Worm (Caenorhabditis elegans): Measurements from ENCODE around the gene fbxa-80.
"Not testable (repeated sequence)": the region's sequence is repeated elsewhere in the genome, so short reads cannot be mapped to it uniquely, and the experiment has no call there.

Gene fbxa-80

DNA sequence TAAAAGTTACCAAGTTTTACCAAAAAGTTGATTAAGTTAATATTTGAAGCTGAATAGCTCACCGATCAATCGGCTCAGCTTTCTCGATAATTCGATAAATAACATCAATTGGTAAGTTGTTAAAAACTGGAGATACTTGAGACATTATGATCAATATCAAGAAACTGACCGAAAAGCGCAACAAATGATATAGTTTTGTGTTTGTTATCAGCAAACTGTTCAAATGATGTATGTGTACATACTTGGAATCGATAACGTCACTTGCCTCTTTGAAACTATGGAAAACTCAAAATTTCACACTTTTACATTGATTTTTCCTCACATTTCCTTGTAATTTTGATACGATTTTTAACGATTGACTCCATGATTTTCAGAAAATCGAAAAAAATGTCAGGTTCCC is at the start of gene fbxa-80, which contains the start of gene fbxa-19:
TSS of gene fbxa-80 (minus strand) at position 173 of the 400 bp plus-strand sequence.
TSS of gene fbxa-19 (plus strand) at position 364 of the 400 bp plus-strand sequence.
- TF ChIP-seq elt-2 (tag; optimal IDR thresholded peaks at IDR 0.05) (peak; percentile 33), mef-2 (tag; optimal IDR thresholded peaks at IDR 0.05) (no peak)

ce11 chrIII:1359669-1360068 is 44.7 kb upstream of the fbxa-80 start, which contains the start of gene Y82E9BR.9:
TSS of gene Y82E9BR.9 (minus strand) at chrIII:1359769.
- no peak for TF ChIP-seq sup-37 (GFP tag; optimal IDR thresholded peaks at IDR 0.05)
- no peak for TF ChIP-seq fkh-10 (GFP tag; optimal IDR thresholded peaks at IDR 0.05)
- TF ChIP-seq ets-5 (GFP tag; IDR thresholded peaks at IDR 0.05), result no peak
- TF ChIP-seq unc-86 (tag; optimal IDR thresholded peaks at IDR 0.05), result no peak
- no peak for TF ChIP-seq elt-3 (tag; optimal IDR thresholded peaks at IDR 0.05)
- no peak for TF ChIP-seq lin-14 (GFP tag; optimal IDR thresholded peaks at IDR 0.05)

DNA sequence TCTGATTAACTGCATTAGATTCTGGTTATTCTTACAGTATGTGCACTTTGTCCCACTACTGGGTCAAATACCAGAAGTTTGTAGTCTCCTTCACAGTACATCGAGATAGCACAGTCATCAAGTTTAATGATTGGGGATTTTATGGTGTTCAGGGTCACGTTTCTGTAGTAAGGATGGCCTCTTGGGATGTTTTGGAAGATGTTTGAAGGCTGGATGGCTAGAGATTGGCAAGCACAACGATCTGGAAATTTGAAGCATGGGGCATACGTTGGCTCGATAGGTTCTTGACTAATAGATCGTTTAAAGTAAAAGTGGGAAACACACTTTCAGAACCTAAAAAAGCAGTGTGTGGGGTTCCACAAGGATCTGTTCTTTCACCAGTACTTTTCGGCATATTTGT is 43.0 kb upstream of the fbxa-80 start, which contains the start of gene Y82E9BR.8:
TSS of gene Y82E9BR.8 (minus strand) at position 101 of the 400 bp plus-strand sequence.
- not testable (repeated sequence) for TF ChIP-seq fkh-4 (tag; optimal IDR thresholded peaks at IDR 0.05; ENCODE audit: borderline replicate concordance); zip-4 (GFP tag; optimal IDR thresholded peaks at IDR 0.05); nhr-71 (tag; optimal IDR thresholded peaks at IDR 0.05)

ce11 chrIII:1355320-1355719 is 40.3 kb upstream of the fbxa-80 start, which contains the start of gene Y82E9BL.1:
TSS of gene Y82E9BL.1 (minus strand) at chrIII:1355420.
- TF ChIP-seq aha-1 (tag; optimal IDR thresholded peaks at IDR 0.05) (no peak), elt-3 (tag; optimal IDR thresholded peaks at IDR 0.05) (no peak), ets-5 (GFP tag; IDR thresholded peaks at IDR 0.05) (no peak), mep-1 (tag; optimal IDR thresholded peaks at IDR 0.05) (no peak)

DNA sequence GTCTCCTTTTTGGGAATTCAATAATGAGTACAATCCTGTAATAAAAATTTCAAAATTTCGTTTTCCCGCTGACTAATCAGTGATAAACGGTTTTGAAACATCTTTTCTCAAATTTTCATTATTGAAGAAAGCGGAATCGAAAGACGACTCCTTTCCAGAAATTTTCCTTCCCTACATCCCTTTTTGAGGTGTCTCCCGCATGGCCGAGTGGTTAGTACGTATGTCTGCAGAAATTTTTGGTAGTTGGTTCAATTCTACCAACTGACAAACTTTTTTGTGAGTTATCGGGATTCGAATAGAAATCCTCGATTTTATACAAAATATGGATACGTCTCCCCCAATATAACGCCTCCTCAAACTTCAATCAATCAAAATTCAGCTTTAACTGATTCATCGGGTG is 39.5 kb upstream of the fbxa-80 start:
- no peak for TF ChIP-seq efl-3 (GFP tag; optimal IDR thresholded peaks at IDR 0.05)
- no peak for TF ChIP-seq aha-1 (tag; optimal IDR thresholded peaks at IDR 0.05)
- no peak for TF ChIP-seq unc-30 (tag; optimal IDR thresholded peaks at IDR 0.05)
- TF ChIP-seq rnt-1 (tag; optimal IDR thresholded peaks at IDR 0.05), result no peak
- TF ChIP-seq irx-1 (tag; optimal IDR thresholded peaks at IDR 0.05), result no peak

DNA sequence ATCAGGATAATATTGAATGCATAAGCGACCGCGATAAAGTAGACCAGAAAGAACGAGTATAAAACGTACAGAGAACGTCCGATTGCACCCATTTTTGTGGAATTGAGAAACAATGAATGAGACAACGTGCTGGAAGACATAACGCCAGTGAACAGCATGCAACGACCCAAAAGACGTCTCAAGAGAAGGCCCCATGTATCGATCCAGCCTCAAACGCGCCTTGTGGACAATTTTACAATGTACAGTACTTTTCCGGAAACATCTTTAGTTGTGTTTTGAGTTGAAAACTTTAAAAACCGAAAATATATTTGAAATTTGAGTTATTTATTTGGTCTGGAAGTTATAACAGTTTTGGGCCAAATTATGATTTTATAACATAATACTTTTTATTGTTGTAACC is 35.7 kb upstream of the fbxa-80 start, which contains the start of gene Y82E9BL.3:
TSS of gene Y82E9BL.3 (minus strand) at position 101 of the 400 bp plus-strand sequence.
- no peak for TF ChIP-seq aha-1 (tag; optimal IDR thresholded peaks at IDR 0.05)
- no peak for TF ChIP-seq efl-1 (optimal IDR thresholded peaks at IDR 0.05)
- peak in 1 of 2 experiments; percentile 62 for TF ChIP-seq efl-1 (GFP tag; optimal IDR thresholded peaks at IDR 0.05 in 1 of 2)

- peak; percentile 5 for TF ChIP-seq elt-2 (tag; optimal IDR thresholded peaks at IDR 0.05)
- TF ChIP-seq efl-1 (optimal IDR thresholded peaks at IDR 0.05), result no peak
- TF ChIP-seq efl-1 (GFP tag; optimal IDR thresholded peaks at IDR 0.05 in 1 of 2), result peak in 1 of 2 experiments; percentile 51
- TF ChIP-seq zag-1 (tag; optimal IDR thresholded peaks at IDR 0.05), result no peak
- no peak for TF ChIP-seq ceh-88 (GFP tag; IDR thresholded peaks at IDR 0.05)
- TF ChIP-seq grh-1 (GFP tag; IDR thresholded peaks at IDR 0.05), result no peak
- TF ChIP-seq mef-2 (tag; optimal IDR thresholded peaks at IDR 0.05), result no peak
- no peak for TF ChIP-seq fkh-4 (tag; optimal IDR thresholded peaks at IDR 0.05; ENCODE audit: borderline replicate concordance)
- no peak for TF ChIP-seq tbx-2 (tag; optimal IDR thresholded peaks at IDR 0.05)
Observed at ce11 chrIII:1349313-1349712, 34.3 kb upstream of the fbxa-80 start, which contains the start of gene fbxa-25. TSS of gene fbxa-25 (minus strand) at chrIII:1349450.

ce11 chrIII:1347539-1347938 is 32.5 kb upstream of the fbxa-80 start, which contains the start of gene Y82E9BL.5:
TSS of gene Y82E9BL.5 (minus strand) at chrIII:1347639.
- TF ChIP-seq elt-3 (tag; optimal IDR thresholded peaks at IDR 0.05), result no peak
- TF ChIP-seq unc-98 (GFP tag; IDR thresholded peaks at IDR 0.05), result no peak
- TF ChIP-seq nhr-85 (tag), result no peak
- TF ChIP-seq tlp-1 (tag; optimal IDR thresholded peaks at IDR 0.05), result no peak
- no peak for TF ChIP-seq blmp-1 (tag; optimal IDR thresholded peaks at IDR 0.05)
- no peak for TF ChIP-seq egl-27 (tag; optimal IDR thresholded peaks at IDR 0.05)
- no peak for TF ChIP-seq hlh-17 (GFP tag; optimal IDR thresholded peaks at IDR 0.05; ENCODE audit: borderline replicate concordance)
- TF ChIP-seq sup-37 (GFP tag; optimal IDR thresholded peaks at IDR 0.05), result no peak
- no peak for TF ChIP-seq zip-4 (GFP tag; optimal IDR thresholded peaks at IDR 0.05)
